Worm (Caenorhabditis elegans): ENCODE results near the gene fipr-9.

Gene fipr-9

ce11 chrV:10216724-10217123, 4.7 kb upstream of the fipr-9 start, which contains the start of gene ZK856.14:
TSS of gene ZK856.14 (plus strand) at chrV:10217024.
- TF ChIP-seq K09A11.1 (tag; optimal IDR thresholded peaks at IDR 0.05; ENCODE audit: insufficient read depth): no peak
- TF ChIP-seq T23F11.4 (GFP tag; optimal IDR thresholded peaks at IDR 0.05): no peak
- no peak for TF ChIP-seq ceh-48 (tag; optimal IDR thresholded peaks at IDR 0.05)
- no peak for TF ChIP-seq madf-2 (tag; optimal IDR thresholded peaks at IDR 0.05)
- no peak for TF ChIP-seq hlh-30 (tag; optimal IDR thresholded peaks at IDR 0.05; ENCODE audit: insufficient read depth)
- TF ChIP-seq ceh-31 (tag; optimal IDR thresholded peaks at IDR 0.05): no peak
- no peak for TF ChIP-seq fkh-6 (tag; optimal IDR thresholded peaks at IDR 0.05)
- no peak for TF ChIP-seq tbx-2 (tag; optimal IDR thresholded peaks at IDR 0.05)
- TF ChIP-seq pag-3 (tag; optimal IDR thresholded peaks at IDR 0.05; ENCODE audit: borderline replicate concordance): no peak
- no peak for TF ChIP-seq ceh-45 (GFP tag; IDR thresholded peaks at IDR 0.05)
- no peak for TF ChIP-seq sox-2 (GFP tag; IDR thresholded peaks at IDR 0.05)
- no peak for TF ChIP-seq sox-4 (tag; optimal IDR thresholded peaks at IDR 0.05)
- TF ChIP-seq ttx-3 (tag; optimal IDR thresholded peaks at IDR 0.05): no peak
- no peak for TF ChIP-seq hlh-6 (tag; optimal IDR thresholded peaks at IDR 0.05)
- no peak for TF ChIP-seq ref-2 (tag; optimal IDR thresholded peaks at IDR 0.05)
- TF ChIP-seq nfya-1 (tag; optimal IDR thresholded peaks at IDR 0.05): no peak
- TF ChIP-seq unc-86 (tag; optimal IDR thresholded peaks at IDR 0.05): no peak
- no peak for TF ChIP-seq pha-4 (tag; optimal IDR thresholded peaks at IDR 0.05)

- TF ChIP-seq pax-1 (tag; optimal IDR thresholded peaks at IDR 0.05): no peak
- no peak for TF ChIP-seq tbx-7 (tag; optimal IDR thresholded peaks at IDR 0.05)
- no peak for TF ChIP-seq odd-2 (tag; optimal IDR thresholded peaks at IDR 0.05)
- TF ChIP-seq tbx-2 (tag; optimal IDR thresholded peaks at IDR 0.05): no peak
- TF ChIP-seq unc-3 (GFP tag; conservative IDR thresholded peaks at IDR 0.05): no peak
- no peak for TF ChIP-seq unc-3 (tag; optimal IDR thresholded peaks at IDR 0.05)
- no peak for TF ChIP-seq elt-4 (tag; optimal IDR thresholded peaks at IDR 0.05)
- no peak for TF ChIP-seq npax-4 (tag; optimal IDR thresholded peaks at IDR 0.05)
- TF ChIP-seq ceh-14 (tag; optimal IDR thresholded peaks at IDR 0.05): no peak
- no peak for TF ChIP-seq ceh-45 (GFP tag; IDR thresholded peaks at IDR 0.05)
- no peak for TF ChIP-seq fkh-10 (GFP tag; optimal IDR thresholded peaks at IDR 0.05)
- no peak for TF ChIP-seq ceh-30 (tag; optimal IDR thresholded peaks at IDR 0.05)
- TF ChIP-seq T23F11.4 (GFP tag; optimal IDR thresholded peaks at IDR 0.05): no peak
- no peak for TF ChIP-seq ceh-19 (GFP tag; optimal IDR thresholded peaks at IDR 0.05)
These were observed 857 bp upstream of the fipr-9 start, which contains the start of gene C12D8.13 for ce11 chrV:10220605-10221004. TSS of gene C12D8.13 (minus strand) at chrV:10220705.

ce11 chrV:10222007-10222406, 545 bp downstream of the fipr-9 start, which contains the start of gene C12D8.20:
TSS of gene C12D8.20 (plus strand) at chrV:10222307.
- TF ChIP-seq zip-5 (tag; optimal IDR thresholded peaks at IDR 0.05) (no peak), unc-42 (tag; optimal IDR thresholded peaks at IDR 0.05) (no peak), elt-4 (tag; optimal IDR thresholded peaks at IDR 0.05) (no peak), che-1 (tag; optimal IDR thresholded peaks at IDR 0.05) (no peak), C38D4.7 (GFP tag; optimal IDR thresholded peaks at IDR 0.05) (no peak), tbx-7 (tag; optimal IDR thresholded peaks at IDR 0.05) (no peak), ceh-48 (tag; optimal IDR thresholded peaks at IDR 0.05) (no peak), ceh-18 (tag; optimal IDR thresholded peaks at IDR 0.05) (no peak), syd-9 (tag; optimal IDR thresholded peaks at IDR 0.05) (no peak), unc-55 (GFP tag; optimal IDR thresholded peaks at IDR 0.05) (no peak), elt-2 (tag; optimal IDR thresholded peaks at IDR 0.05) (no peak)

DNA sequence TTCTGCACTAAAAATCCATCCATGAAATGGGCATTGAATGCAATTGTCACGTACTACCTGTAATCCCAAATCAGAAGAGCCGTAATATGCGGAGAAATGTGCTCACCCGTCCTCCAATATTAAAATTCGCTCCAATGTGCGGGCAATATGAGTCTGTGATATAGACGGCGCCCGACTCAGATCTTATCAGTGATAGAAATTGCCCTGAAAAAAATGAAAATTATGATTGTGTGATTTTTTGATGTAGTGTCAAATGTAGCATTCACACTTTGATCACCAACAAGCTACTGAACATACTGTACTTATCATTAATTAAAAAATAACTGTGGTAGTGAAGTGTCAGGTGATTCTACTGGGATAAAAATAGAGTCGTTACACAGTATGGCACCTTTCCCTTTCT, 3.2 kb downstream of the fipr-9 start:
- TF ChIP-seq ceh-2 (tag; optimal IDR thresholded peaks at IDR 0.05): no peak
- TF ChIP-seq ceh-14 (tag; optimal IDR thresholded peaks at IDR 0.05): no peak
- no peak for TF ChIP-seq ztf-16 (tag; optimal IDR thresholded peaks at IDR 0.05)
- no peak for TF ChIP-seq eyg-1 (tag; optimal IDR thresholded peaks at IDR 0.05)
- TF ChIP-seq ceh-18 (tag; optimal IDR thresholded peaks at IDR 0.05): no peak
- no peak for TF ChIP-seq sox-4 (tag; optimal IDR thresholded peaks at IDR 0.05)
- no peak for TF ChIP-seq pros-1 (tag; optimal IDR thresholded peaks at IDR 0.05)
- no peak for TF ChIP-seq dve-1 (tag; optimal IDR thresholded peaks at IDR 0.05)
- TF ChIP-seq F13H6.1 (tag; optimal IDR thresholded peaks at IDR 0.05): no peak
- no peak for TF ChIP-seq madf-2 (tag; optimal IDR thresholded peaks at IDR 0.05)
- TF ChIP-seq ets-4 (tag; optimal IDR thresholded peaks at IDR 0.05): no peak
- TF ChIP-seq pax-1 (tag; optimal IDR thresholded peaks at IDR 0.05): no peak
- TF ChIP-seq ttx-3 (tag; optimal IDR thresholded peaks at IDR 0.05): no peak
- no peak for TF ChIP-seq pat-9 (tag; optimal IDR thresholded peaks at IDR 0.05)
- no peak for TF ChIP-seq nhr-232 (tag; optimal IDR thresholded peaks at IDR 0.05)
- no peak for TF ChIP-seq fkh-10 (GFP tag; optimal IDR thresholded peaks at IDR 0.05)
- no peak for TF ChIP-seq ceh-24 (tag; optimal IDR thresholded peaks at IDR 0.05)
- TF ChIP-seq ama-1 (optimal IDR thresholded peaks at IDR 0.05): no peak
- no peak for TF ChIP-seq rnt-1 (tag; optimal IDR thresholded peaks at IDR 0.05)
- no peak for TF ChIP-seq pha-4 (tag; optimal IDR thresholded peaks at IDR 0.05)

Measured in whole organism, late embryonic.